Worm (Caenorhabditis elegans) whole organism, L2 larva: ENCODE measurements around the gene H43I07.4.
A peak's percentile ranks its signal among the peaks of the same experiment; 100 is the strongest.
"Not testable (repeated sequence)": the region's sequence is repeated elsewhere in the genome, so short reads cannot be mapped to it uniquely, and the experiment has no call there.

Experiments used
- C34F6.9 ChIP-seq: fragments of 150-350 bp; optimal IDR thresholded peaks from 2 replicates; lab custom pipeline; 2014; ENCODE audit warnings: missing biosample characterization, missing genetic modification characterization
- R02D3.7 ChIP-seq: fragments of 150-350 bp; optimal IDR thresholded peaks from 2 replicates; lab custom pipeline; 2014; ENCODE audit warnings: missing biosample characterization, missing genetic modification characterization
- Y55F3AM.14 ChIP-seq: fragments of 200-800 bp; sonication (Bioruptor generic); optimal IDR thresholded peaks from 2 replicates; lab custom pipeline; 2018; ENCODE audit warnings: mild to moderate bottlenecking, missing genetic modification characterization, missing compliant biosample characterization
- ZK546.5 ChIP-seq: sonication (generic microtip); optimal IDR thresholded peaks from 2 replicates; lab custom pipeline; 2017; ENCODE audit warnings: missing biosample characterization, missing genetic modification characterization
- alr-1 ChIP-seq: fragments of 150-350 bp; optimal IDR thresholded peaks from 2 replicates; lab custom pipeline; 2014; ENCODE audit warnings: missing biosample characterization, missing genetic modification characterization
- ama-1 ChIP-seq: fragments of 150-350 bp; optimal IDR thresholded peaks from 2 replicates; lab custom pipeline; 2018; ENCODE audit warnings: inconsistent platforms
- blmp-1 ChIP-seq: sonication (generic microtip); optimal IDR thresholded peaks from 2 replicates; lab custom pipeline; 2017; ENCODE audit warnings: missing genetic modification characterization, mild to moderate bottlenecking, missing compliant biosample characterization, antibody characterized with exemption, moderate library complexity; ENCODE audit not compliant: insufficient read depth
- ceh-82 ChIP-seq: fragments of 150-350 bp; optimal IDR thresholded peaks from 2 replicates; lab custom pipeline; 2014; ENCODE audit warnings: missing biosample characterization, missing genetic modification characterization
- crh-2 ChIP-seq: sonication (generic microtip); optimal IDR thresholded peaks from 2 replicates; lab custom pipeline; 2017; ENCODE audit warnings: missing biosample characterization, missing genetic modification characterization
- dmd-4 ChIP-seq: sonication (generic microtip); optimal IDR thresholded peaks from 2 replicates; lab custom pipeline; 2017; ENCODE audit warnings: missing biosample characterization, missing genetic modification characterization
- egl-27 ChIP-seq: sonication (generic microtip); optimal IDR thresholded peaks from 3 replicates; lab custom pipeline; 2017; ENCODE audit warnings: missing biosample characterization, missing genetic modification reagents, missing genetic modification characterization
- elt-1 ChIP-seq: fragments of 150-350 bp; optimal IDR thresholded peaks from 2 replicates; lab custom pipeline; 2014; ENCODE audit warnings: missing biosample characterization, missing genetic modification characterization
- elt-3 ChIP-seq: sonication (generic microtip); optimal IDR thresholded peaks from 2 replicates; lab custom pipeline; 2017; ENCODE audit warnings: missing biosample characterization, missing genetic modification characterization
- fos-1 ChIP-seq: fragments of 150-350 bp; optimal IDR thresholded peaks from 2 replicates; lab custom pipeline; 2014; ENCODE audit warnings: missing biosample characterization, missing genetic modification characterization
- lin-11 ChIP-seq: fragments of 150-350 bp; sonication (generic microtip); optimal IDR thresholded peaks from 2 replicates; lab custom pipeline; 2014; ENCODE audit warnings: missing biosample characterization, missing genetic modification characterization, inconsistent platforms, mixed read lengths
- mab-5 ChIP-seq: fragments of 150-350 bp; optimal IDR thresholded peaks from 2 replicates; lab custom pipeline; 2014; ENCODE audit warnings: missing biosample characterization, missing genetic modification characterization
- mbf-1 ChIP-seq: sonication (generic microtip); optimal IDR thresholded peaks from 2 replicates; lab custom pipeline; 2017; ENCODE audit warnings: missing biosample characterization, missing genetic modification characterization
- mdl-1 ChIP-seq, 2 experiments: fragments of 150-350 bp in 1 of 2; sonication (generic microtip) in 1 of 2; optimal IDR thresholded peaks; 2 replicates each; lab custom pipeline; 2017; ENCODE audit warnings: missing biosample characterization in 2 of 2, missing genetic modification characterization in 2 of 2
- nhr-10 ChIP-seq: sonication (generic microtip); optimal IDR thresholded peaks from 2 replicates; lab custom pipeline; 2017; ENCODE audit warnings: missing biosample characterization, missing genetic modification characterization
- nhr-11 ChIP-seq: fragments of 150-350 bp; optimal IDR thresholded peaks from 2 replicates; lab custom pipeline; 2014; ENCODE audit warnings: missing biosample characterization, missing genetic modification characterization
- nhr-12 ChIP-seq: fragments of 150-350 bp; optimal IDR thresholded peaks from 2 replicates; lab custom pipeline; 2014; ENCODE audit warnings: missing biosample characterization, missing genetic modification characterization
- nhr-129 ChIP-seq: fragments of 150-350 bp; optimal IDR thresholded peaks from 2 replicates; lab custom pipeline; 2014; ENCODE audit warnings: missing biosample characterization, missing genetic modification characterization
- nhr-21 ChIP-seq: fragments of 150-350 bp; optimal IDR thresholded peaks from 2 replicates; lab custom pipeline; 2014; ENCODE audit warnings: missing biosample characterization, missing genetic modification characterization
- nhr-23 ChIP-seq: fragments of 150-350 bp; optimal IDR thresholded peaks from 2 replicates; lab custom pipeline; 2014; ENCODE audit warnings: missing biosample characterization, missing genetic modification reagents, missing genetic modification characterization
- nhr-237 ChIP-seq: fragments of 150-350 bp; optimal IDR thresholded peaks from 2 replicates; lab custom pipeline; 2014; ENCODE audit warnings: missing biosample characterization, missing genetic modification characterization
- nhr-6 ChIP-seq: fragments of 150-350 bp; optimal IDR thresholded peaks from 2 replicates; lab custom pipeline; 2014; ENCODE audit warnings: missing biosample characterization, missing genetic modification characterization
- nhr-77 ChIP-seq: fragments of 150-350 bp; optimal IDR thresholded peaks from 2 replicates; lab custom pipeline; 2014; ENCODE audit warnings: missing biosample characterization, missing genetic modification characterization
- sem-4 ChIP-seq: fragments of 150-350 bp; optimal IDR thresholded peaks from 2 replicates; lab custom pipeline; 2014; ENCODE audit warnings: missing biosample characterization, missing genetic modification reagents, missing genetic modification characterization
- sma-3 ChIP-seq: sonication (generic microtip); optimal IDR thresholded peaks from 2 replicates; lab custom pipeline; 2016; ENCODE audit warnings: missing genetic modification reagents, missing genetic modification characterization, missing compliant biosample characterization
- unc-55 ChIP-seq: fragments of 150-350 bp; sonication (generic microtip); optimal IDR thresholded peaks from 3 replicates; lab custom pipeline; 2014; ENCODE audit warnings: missing biosample characterization, missing genetic modification reagents, missing genetic modification characterization
- unc-62 ChIP-seq: fragments of 150-350 bp; optimal IDR thresholded peaks from 2 replicates; lab custom pipeline; 2014; ENCODE audit warnings: missing biosample characterization, missing genetic modification reagents, missing genetic modification characterization
- ztf-1 ChIP-seq: fragments of 200-800 bp; sonication (Bioruptor generic); conservative IDR thresholded peaks from 2 replicates; pipeline ENCODE4 v1.3.6; 2022; ENCODE audit warnings: missing genetic modification characterization, missing compliant biosample characterization
- ztf-11 ChIP-seq: sonication (generic microtip); optimal IDR thresholded peaks from 2 replicates; lab custom pipeline; 2017; ENCODE audit warnings: missing biosample characterization, missing genetic modification characterization

Gene H43I07.4

DNA sequence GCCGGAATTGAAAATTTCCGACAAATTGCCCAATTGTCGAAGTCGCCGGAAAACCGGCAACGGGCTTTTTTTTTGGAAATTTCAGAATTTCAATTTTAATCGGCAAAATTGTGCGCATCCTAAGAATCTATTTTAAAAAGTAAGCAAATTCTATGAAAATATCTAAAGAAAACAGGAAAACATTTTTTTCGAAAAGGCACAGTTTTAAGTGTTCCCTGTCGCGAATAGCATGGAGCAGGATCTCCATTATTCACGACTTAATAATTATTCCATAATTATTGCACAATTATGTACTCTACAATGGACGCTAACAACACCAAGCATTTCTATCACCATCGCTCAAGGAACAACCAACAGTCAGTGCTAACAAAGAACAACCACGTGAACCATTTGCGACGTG is at the start of gene H43I07.4:
H43I07.4 (plus strand) TSS at position 301 of the 400 bp plus-strand sequence.
- TF ChIP-seq unc-62; nhr-21 (tag; lab: Kevin White, UChicago); blmp-1 (tag; lab: Kevin White, UChicago): not testable (repeated sequence)

DNA sequence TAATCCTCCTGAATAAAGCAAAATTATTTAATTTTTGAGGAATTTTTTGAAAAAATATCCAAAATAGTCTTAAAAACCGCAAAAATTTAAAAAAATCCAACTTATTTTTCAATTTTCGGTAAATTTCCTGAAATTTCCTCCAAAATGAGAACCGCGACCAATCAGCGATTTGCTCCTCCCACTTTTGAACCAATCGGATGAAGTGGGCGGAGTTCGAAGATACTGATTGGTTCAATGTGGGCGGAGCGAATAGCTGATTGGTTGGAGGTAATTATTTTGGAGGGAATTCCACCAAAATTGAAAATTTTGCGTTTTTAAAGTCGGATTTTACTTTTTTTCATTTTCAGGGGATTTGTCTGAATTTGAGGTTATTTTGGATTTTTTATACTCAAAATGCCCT is 47.9 kb upstream of the H43I07.4 start:
- no peak for TF ChIP-seq Y55F3AM.14 (GFP tag; lab: Kevin White, UChicago)
- TF ChIP-seq elt-3 (tag; lab: Kevin White, UChicago) = no peak
- no peak for TF ChIP-seq ztf-1 (GFP tag; lab: Robert Waterston, UW)
- TF ChIP-seq unc-62 = no peak
- no peak for TF ChIP-seq mbf-1
- no peak for TF ChIP-seq crh-2
- TF ChIP-seq nhr-23 (tag; lab: Kevin White, UChicago) = no peak
- TF ChIP-seq sem-4 (tag; lab: Kevin White, UChicago) = no peak
- no peak for TF ChIP-seq ama-1 (lab: Kevin White, UChicago)
- TF ChIP-seq ceh-82 (tag; lab: Kevin White, UChicago) = no peak
- no peak for TF ChIP-seq nhr-237 (tag; lab: Kevin White, UChicago)
- TF ChIP-seq blmp-1 (tag; lab: Kevin White, UChicago) = no peak
- no peak for TF ChIP-seq mdl-1 (tag; optimal IDR thresholded peaks at IDR 0.05; lab: Kevin White, UChicago)
- TF ChIP-seq elt-1 = no peak
- TF ChIP-seq sma-3 (GFP tag; lab: Kevin White, UChicago) = no peak

DNA sequence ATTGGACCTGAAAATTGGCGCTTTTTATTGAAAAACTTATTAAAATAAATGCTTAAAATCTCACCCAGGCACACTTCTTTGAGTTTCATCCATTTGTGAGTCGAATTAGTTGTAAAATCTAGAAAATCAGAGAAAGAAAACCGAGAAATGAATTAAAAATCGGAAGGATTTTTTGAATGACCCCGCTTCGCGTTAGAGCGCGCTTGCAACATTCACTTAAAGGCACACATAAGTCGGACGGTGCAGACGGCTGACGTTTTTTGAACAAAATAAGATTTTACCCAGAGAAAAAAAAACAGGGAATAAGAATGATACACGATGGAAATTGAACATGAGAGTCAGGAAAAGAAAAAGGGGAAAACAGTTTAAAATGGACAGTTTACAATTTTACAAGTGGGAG is 46.3 kb upstream of the H43I07.4 start:
- TF ChIP-seq mbf-1 = no peak
- TF ChIP-seq nhr-12 (tag; lab: Kevin White, UChicago) = no peak
- peak; percentile 31 for TF ChIP-seq unc-55 (GFP tag; lab: Kevin White, UChicago)
- no peak for TF ChIP-seq alr-1
- no peak for TF ChIP-seq lin-11 (tag; lab: Kevin White, UChicago)

DNA sequence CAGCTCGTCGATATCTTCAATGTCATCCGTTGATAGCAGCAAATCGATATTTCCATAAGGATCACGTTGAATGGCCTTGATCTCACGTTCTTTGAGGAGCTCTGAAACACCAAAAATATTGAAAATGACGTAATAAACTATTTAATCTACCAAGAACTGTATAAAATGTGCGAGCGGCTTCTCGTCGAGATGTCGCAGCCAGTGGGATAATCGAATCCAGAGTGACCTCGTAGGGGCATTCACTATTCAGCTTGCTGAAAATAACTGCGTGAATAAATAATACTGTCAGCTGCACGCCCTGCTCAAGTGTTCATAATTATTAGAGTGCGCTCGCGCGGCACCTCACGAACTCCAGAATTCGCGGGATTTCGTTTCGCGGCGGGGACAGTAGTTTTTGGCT is 45.8 kb upstream of the H43I07.4 start, which contains the start of gene Y45G5AM.7:
Y45G5AM.7 (minus strand) TSS at position 101 of the 400 bp plus-strand sequence.
- TF ChIP-seq C34F6.9 (no peak), nhr-10 (tag; lab: Kevin White, UChicago) (no peak), unc-62 (no peak), nhr-129 (tag; lab: Kevin White, UChicago) (no peak), ztf-11 (tag; lab: Kevin White, UChicago) (no peak), elt-1 (no peak), mab-5 (tag; lab: Kevin White, UChicago) (no peak), dmd-4 (tag; lab: Kevin White, UChicago) (no peak), nhr-11 (tag; lab: Kevin White, UChicago) (no peak), fos-1 (tag; lab: Kevin White, UChicago) (no peak), nhr-77 (tag; lab: Kevin White, UChicago) (no peak)
- TF ChIP-seq, all 48 proteins: peak for 0

DNA sequence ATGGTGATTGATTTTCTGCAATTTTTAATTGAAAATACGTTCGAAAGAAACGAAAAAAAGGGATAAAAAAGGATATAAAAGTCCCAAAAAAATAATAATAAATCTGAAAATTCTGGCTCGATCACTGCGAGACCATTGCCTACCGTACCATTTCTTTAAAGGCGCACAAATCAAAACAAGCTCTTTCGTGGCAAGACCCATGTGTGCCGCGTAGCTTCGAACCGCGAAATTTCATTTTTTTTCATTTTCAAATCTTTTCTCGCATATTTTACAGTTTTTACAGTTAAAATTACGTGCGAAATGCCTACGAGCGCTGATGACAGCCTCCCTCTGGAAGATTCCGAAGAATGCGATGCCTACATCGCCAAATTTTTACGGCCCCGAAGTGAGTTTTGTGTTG is 40.3 kb upstream of the H43I07.4 start, which contains the start of the genes coh-4 and pid-5:
coh-4 (minus strand) TSS at position 17 of the 400 bp plus-strand sequence.
pid-5 (plus strand) TSS at position 259 of the 400 bp plus-strand sequence.
- TF ChIP-seq elt-1 (no peak), R02D3.7 (tag; lab: Kevin White, UChicago) (no peak)

DNA sequence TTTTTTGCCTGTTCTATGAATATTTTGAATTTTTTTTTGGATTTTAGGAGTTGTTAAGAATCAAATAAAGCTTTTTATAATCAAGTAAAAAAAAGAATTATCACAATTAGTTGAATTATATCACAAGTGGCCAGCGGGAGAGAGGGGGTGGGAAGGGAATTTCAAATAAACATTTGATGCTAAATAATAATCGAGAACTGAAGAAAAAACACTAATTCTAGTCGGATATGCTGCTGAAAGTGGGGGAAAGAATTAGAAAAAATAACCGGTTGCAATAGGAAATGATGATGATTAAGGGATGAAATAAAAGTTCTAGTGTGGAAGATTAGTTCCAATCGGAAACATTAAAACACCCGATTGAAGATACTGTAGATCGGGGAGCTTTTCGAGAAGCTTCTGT is 34.7 kb upstream of the H43I07.4 start:
- TF ChIP-seq sem-4 (tag; lab: Kevin White, UChicago) = no peak
- TF ChIP-seq Y55F3AM.14 (GFP tag; lab: Kevin White, UChicago) = no peak
- TF ChIP-seq ZK546.5 = no peak
- TF ChIP-seq nhr-77 (tag; lab: Kevin White, UChicago) = no peak
- no peak for TF ChIP-seq elt-3 (tag; lab: Kevin White, UChicago)
- TF ChIP-seq nhr-11 (tag; lab: Kevin White, UChicago) = no peak
- no peak for TF ChIP-seq nhr-6 (tag; lab: Kevin White, UChicago)
- no peak for TF ChIP-seq mdl-1 (tag; optimal IDR thresholded peaks at IDR 0.05; lab: Kevin White, UChicago)
- TF ChIP-seq egl-27 (tag; lab: Kevin White, UChicago) = no peak
- no peak for TF ChIP-seq ztf-1 (GFP tag; lab: Robert Waterston, UW)
- no peak for TF ChIP-seq dmd-4 (tag; lab: Kevin White, UChicago)
- no peak for TF ChIP-seq nhr-10 (tag; lab: Kevin White, UChicago)
- TF ChIP-seq nhr-21 (tag; lab: Kevin White, UChicago) = no peak
- TF ChIP-seq, all 48 proteins: peak for 0
